Worm (Caenorhabditis elegans) whole organism, L2 larva: Measurements from ENCODE around the gene npp-15.

Experiments used
- ama-1 ChIP-seq: fragments of 150-350 bp; optimal IDR thresholded peaks from 2 replicates; lab custom pipeline; 2018; ENCODE audit warnings: inconsistent platforms
- lin-11 ChIP-seq: fragments of 150-350 bp; sonication (generic microtip); optimal IDR thresholded peaks from 2 replicates; lab custom pipeline; 2014; ENCODE audit warnings: missing biosample characterization, missing genetic modification characterization, inconsistent platforms, mixed read lengths
- lsy-2 ChIP-seq, 2 experiments: fragments of 150-350 bp in 1 of 2; sonication (generic microtip) in 1 of 2; optimal IDR thresholded peaks; 2 replicates each; lab custom pipeline; 2014 to 2017; ENCODE audit warnings: missing biosample characterization in 2 of 2, missing genetic modification characterization in 2 of 2
- peb-1 ChIP-seq: fragments of 150-350 bp; optimal IDR thresholded peaks from 2 replicates; lab custom pipeline; 2014; ENCODE audit warnings: missing biosample characterization, missing genetic modification characterization
- sma-9 ChIP-seq, 2 experiments: fragments of 150-350 bp in 1 of 2; sonication (generic microtip) in 1 of 2; optimal IDR thresholded peaks; 2 replicates each; lab custom pipeline; 2014 to 2016; ENCODE audit warnings: missing genetic modification characterization in 2 of 2, mild to moderate bottlenecking in 1 of 2, missing biosample characterization in 1 of 2, missing compliant biosample characterization in 1 of 2, missing genetic modification reagents in 1 of 2, moderate library complexity in 1 of 2

DNA sequence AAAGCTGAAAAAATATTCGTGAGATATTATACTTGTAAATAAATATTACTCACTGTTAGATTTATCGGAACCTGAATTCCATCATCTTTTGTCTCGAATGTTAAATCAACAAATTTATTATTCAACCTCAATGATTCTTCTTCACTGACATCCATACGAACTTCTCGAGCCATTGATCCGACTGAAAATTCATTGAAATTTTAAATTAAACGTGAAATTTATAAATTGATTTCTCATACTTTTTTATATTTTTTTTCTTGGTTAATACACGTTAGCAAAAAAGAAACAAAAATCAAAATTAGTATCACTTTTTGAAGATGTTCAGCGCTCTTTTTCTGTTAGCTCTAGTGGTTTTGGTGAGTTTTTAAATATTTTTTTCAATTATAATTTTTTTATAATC, 9.0 kb upstream of the npp-15 start, which contains the start of gene C29E4.14:
- no peak for TF ChIP-seq ama-1
- TF ChIP-seq sma-9 (GFP tag; optimal IDR thresholded peaks at IDR 0.05; lab: Kevin White, UChicago), result no peak
- no peak for TF ChIP-seq sma-9 (tag; optimal IDR thresholded peaks at IDR 0.05; lab: Kevin White, UChicago)
- TF ChIP-seq lsy-2 (tag; optimal IDR thresholded peaks at IDR 0.05; lab: Kevin White, UChicago), result no peak
- no peak for TF ChIP-seq peb-1 (tag; lab: Kevin White, UChicago)
- TF ChIP-seq lin-11, result no peak
